Worm (Caenorhabditis elegans) whole organism, young adult: ENCODE data around the gene F54E4.2.

Source experiments
- B0261.1 ChIP-seq: sonication (generic microtip); optimal IDR thresholded peaks from 2 replicates; lab custom pipeline; 2016; ENCODE audit warnings: mild to moderate bottlenecking, missing genetic modification characterization, moderate library complexity, missing compliant biosample characterization
- F37B4.10 ChIP-seq: fragments of 200-800 bp; sonication (Bioruptor generic); IDR thresholded peaks from 2 replicates; pipeline ENCODE4 v1.3.6; 2022; ENCODE audit warnings: missing genetic modification characterization, missing compliant biosample characterization
- F57A8.1 ChIP-seq: fragments of 200-800 bp; sonication (Bioruptor generic); optimal IDR thresholded peaks from 2 replicates; lab custom pipeline; 2018; ENCODE audit warnings: mild to moderate bottlenecking, missing genetic modification characterization, moderate library complexity, missing compliant biosample characterization
- F57C9.4 ChIP-seq: sonication (generic microtip); optimal IDR thresholded peaks from 2 replicates; lab custom pipeline; 2017; ENCODE audit warnings: mild to moderate bottlenecking, missing genetic modification characterization, missing compliant biosample characterization
- K11D2.4 ChIP-seq: fragments of 200-800 bp; sonication (Bioruptor generic); IDR thresholded peaks from 2 replicates; pipeline ENCODE4 v1.3.6; 2022; ENCODE audit warnings: missing genetic modification reagents, missing genetic modification characterization, missing compliant biosample characterization
- T07F8.4 ChIP-seq: sonication (generic microtip); optimal IDR thresholded peaks from 2 replicates; lab custom pipeline; 2016; ENCODE audit warnings: mild to moderate bottlenecking, missing genetic modification characterization, moderate library complexity, missing compliant biosample characterization
- T26A5.8 ChIP-seq: sonication (generic microtip); optimal IDR thresholded peaks from 2 replicates; lab custom pipeline; 2016; ENCODE audit warnings: missing genetic modification characterization, missing compliant biosample characterization
- Y53F4B.3 ChIP-seq: fragments of 200-800 bp; sonication (Bioruptor generic); IDR thresholded peaks from 2 replicates; pipeline ENCODE4 v1.3.6; 2022; ENCODE audit warnings: missing genetic modification reagents, missing genetic modification characterization, missing compliant biosample characterization
- athp-1 ChIP-seq: sonication (generic microtip); optimal IDR thresholded peaks from 2 replicates; lab custom pipeline; 2017; ENCODE audit warnings: mild to moderate bottlenecking, missing genetic modification characterization, missing compliant biosample characterization
- attf-5 ChIP-seq: fragments of 200-800 bp; sonication (Bioruptor generic); optimal IDR thresholded peaks from 2 replicates; lab custom pipeline; 2018; ENCODE audit warnings: mild to moderate bottlenecking, missing genetic modification characterization, missing compliant biosample characterization
- ceh-100 ChIP-seq: fragments of 200-800 bp; sonication (Bioruptor generic); IDR thresholded peaks from 2 replicates; pipeline ENCODE4 v1.3.6; 2022; ENCODE audit warnings: missing genetic modification reagents, missing genetic modification characterization, missing compliant biosample characterization
- ceh-79 ChIP-seq: sonication (generic microtip); optimal IDR thresholded peaks from 2 replicates; lab custom pipeline; 2017; ENCODE audit warnings: mild to moderate bottlenecking, missing genetic modification characterization, missing compliant biosample characterization
- chd-7 ChIP-seq: sonication (generic microtip); optimal IDR thresholded peaks from 2 replicates; lab custom pipeline; 2016; ENCODE audit warnings: mild to moderate bottlenecking, missing genetic modification characterization, moderate library complexity, missing compliant biosample characterization
- efl-1 ChIP-seq: fragments of 150-350 bp; optimal IDR thresholded peaks from 2 replicates; lab custom pipeline; 2014; ENCODE audit warnings: missing biosample characterization, missing genetic modification reagents, missing genetic modification characterization
- egrh-3 ChIP-seq: fragments of 200-800 bp; sonication (Bioruptor generic); IDR thresholded peaks from 2 replicates; pipeline ENCODE4 v1.3.6; 2022; ENCODE audit warnings: missing genetic modification reagents, missing genetic modification characterization, missing compliant biosample characterization
- ets-4 ChIP-seq: fragments of 200-800 bp; sonication (Bioruptor generic); optimal IDR thresholded peaks from 2 replicates; lab custom pipeline; 2018; ENCODE audit warnings: mild to moderate bottlenecking, missing genetic modification characterization, missing compliant biosample characterization
- hmg-20 ChIP-seq: fragments of 200-800 bp; sonication (Bioruptor generic); IDR thresholded peaks from 2 replicates; pipeline ENCODE4 v1.3.6; 2022; ENCODE audit warnings: missing genetic modification reagents, missing genetic modification characterization, missing compliant biosample characterization
- let-607 ChIP-seq, 2 experiments: fragments of 200-800 bp in 1 of 2; sonication (Bioruptor generic) in 1 of 2; sonication (generic microtip) in 1 of 2; optimal IDR thresholded peaks; 2 replicates each; lab custom pipeline; 2016 to 2018; ENCODE audit warnings: mild to moderate bottlenecking in 2 of 2, missing compliant biosample characterization in 2 of 2, missing genetic modification characterization in 2 of 2, moderate library complexity in 2 of 2, missing genotype in 1 of 2
- lin-35 ChIP-seq, 3 experiments: fragments of 150-350 bp in 2 of 3; sonication (generic microtip) in 1 of 3; optimal IDR thresholded peaks; 2 replicates each; lab custom pipeline; 2014 to 2018; ENCODE audit warnings: missing biosample characterization in 3 of 3, missing genetic modification characterization in 3 of 3, missing genetic modification reagents in 3 of 3
- lin-40 ChIP-seq: sonication (generic microtip); optimal IDR thresholded peaks from 2 replicates; lab custom pipeline; 2016; ENCODE audit warnings: missing genetic modification characterization, mild to moderate bottlenecking, missing compliant biosample characterization, missing genotype, missing genetic modification reagents
- lin-54 ChIP-seq: fragments of 200-800 bp; sonication (Bioruptor generic); optimal IDR thresholded peaks from 2 replicates; lab custom pipeline; 2018; ENCODE audit warnings: mild to moderate bottlenecking, missing genetic modification characterization, missing compliant biosample characterization
- madf-10 ChIP-seq: sonication (generic microtip); optimal IDR thresholded peaks from 2 replicates; lab custom pipeline; 2016; ENCODE audit warnings: mild to moderate bottlenecking, missing genetic modification characterization, missing compliant biosample characterization
- mes-4 ChIP-seq: sonication (generic microtip); optimal IDR thresholded peaks from 2 replicates; lab custom pipeline; 2016; ENCODE audit warnings: missing genotype, missing genetic modification characterization, missing compliant biosample characterization
- nfya-1 ChIP-seq: sonication (generic microtip); optimal IDR thresholded peaks from 2 replicates; lab custom pipeline; 2017; ENCODE audit warnings: antibody characterized with exemption, missing compliant biosample characterization, missing genetic modification characterization, borderline replicate concordance; ENCODE audit not compliant: insufficient read depth
- nfyb-1 ChIP-seq: fragments of 200-800 bp; sonication (Bioruptor generic); IDR thresholded peaks from 2 replicates; pipeline ENCODE4 v1.3.6; 2022; ENCODE audit warnings: missing genetic modification reagents, missing genetic modification characterization, missing compliant biosample characterization
- nhr-179 ChIP-seq: sonication (generic microtip); optimal IDR thresholded peaks from 2 replicates; lab custom pipeline; 2016; ENCODE audit warnings: mild to moderate bottlenecking, missing genetic modification characterization, missing compliant biosample characterization
- nhr-90 ChIP-seq: sonication (generic microtip); optimal IDR thresholded peaks from 2 replicates; lab custom pipeline; 2016; ENCODE audit warnings: missing genotype, mild to moderate bottlenecking, missing genetic modification characterization, missing compliant biosample characterization
- pbrm-1 ChIP-seq: fragments of 200-800 bp; sonication (Bioruptor generic); IDR thresholded peaks from 2 replicates; pipeline ENCODE4 v1.3.6; 2022; ENCODE audit warnings: missing genetic modification reagents, missing genetic modification characterization, missing compliant biosample characterization
- rec-8 ChIP-seq, 2 experiments: sonication (generic microtip); optimal IDR thresholded peaks; 2 replicates each; lab custom pipeline; 2016; ENCODE audit warnings: mild to moderate bottlenecking in 2 of 2, missing genetic modification characterization in 2 of 2, missing genetic modification reagents in 2 of 2, missing genotype in 2 of 2, missing biosample characterization in 1 of 2, missing compliant biosample characterization in 1 of 2, moderate library complexity in 1 of 2
- snpc-4 ChIP-seq, 5 experiments: fragments of 150-350 bp in 1 of 5; sonication (generic microtip) in 4 of 5; optimal IDR thresholded peaks; 2 replicates each; lab custom pipeline; 2014 to 2018; ENCODE audit warnings: missing genetic modification characterization in 5 of 5, missing biosample characterization in 3 of 5, antibody characterized with exemption in 2 of 5, mild to moderate bottlenecking in 2 of 5, missing compliant biosample characterization in 2 of 5, missing genotype in 2 of 5, moderate library complexity in 2 of 5, missing genetic modification reagents in 1 of 5
- xnd-1 ChIP-seq: sonication (generic microtip); optimal IDR thresholded peaks from 2 replicates; lab custom pipeline; 2016; ENCODE audit warnings: missing genotype, missing genetic modification reagents, missing genetic modification characterization, missing compliant biosample characterization
- ztf-28 ChIP-seq: fragments of 200-800 bp; sonication (Bioruptor generic); IDR thresholded peaks from 2 replicates; pipeline ENCODE4 v1.3.6; 2022; ENCODE audit warnings: missing genetic modification reagents, missing genetic modification characterization, missing compliant biosample characterization

The F54E4.2 gene

ce11 chrX:14653486-14653885, 24.8 kb upstream of the F54E4.2 start:
- TF ChIP-seq hmg-20 (GFP tag; lab: Robert Waterston, UW) (no peak), lin-54 (GFP tag; lab: Kevin White, UChicago) (no peak), nhr-179 (no peak), K11D2.4 (GFP tag; lab: Robert Waterston, UW) (no peak), B0261.1 (tag; lab: Kevin White, UChicago) (no peak), mes-4 (tag; lab: Kevin White, UChicago) (no peak), xnd-1 (tag; lab: Kevin White, UChicago) (no peak), chd-7 (tag; lab: Kevin White, UChicago) (no peak), Y53F4B.3 (no peak), lin-40 (tag; lab: Kevin White, UChicago) (no peak), rec-8 (tag; optimal IDR thresholded peaks at IDR 0.05; lab: Kevin White, UChicago) (no peak), ets-4 (GFP tag; lab: Kevin White, UChicago) (no peak)

DNA sequence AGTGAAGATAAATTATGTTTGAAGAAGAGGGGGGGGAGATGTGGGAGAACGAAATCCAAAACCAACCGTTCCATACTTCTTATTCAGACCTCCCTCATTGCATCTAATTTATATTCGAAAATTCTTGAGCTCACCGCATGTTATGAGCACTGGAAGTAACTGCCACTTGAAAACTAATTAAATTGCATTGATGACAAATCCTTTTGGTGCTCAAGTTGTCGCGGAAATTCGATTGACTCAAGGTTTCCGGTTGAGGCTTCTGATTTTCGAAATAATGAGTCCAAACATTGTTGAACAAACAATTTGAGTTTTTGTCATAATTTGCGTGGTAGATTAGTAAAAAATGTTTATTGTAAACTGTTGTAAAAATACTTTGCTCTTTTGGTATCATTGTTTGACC, 23.3 kb upstream of the F54E4.2 start:
- TF ChIP-seq ztf-28 (no peak), attf-5 (GFP tag; lab: Kevin White, UChicago) (no peak), nfya-1 (tag; lab: Kevin White, UChicago) (no peak), efl-1 (GFP tag; lab: Kevin White, UChicago) (no peak), F37B4.10 (no peak), ceh-79 (no peak)
- TF ChIP-seq, all 124 proteins: peak for 0

- TF ChIP-seq F57C9.4 (tag; lab: Kevin White, UChicago) (no peak), athp-1 (tag; lab: Kevin White, UChicago) (no peak), nfyb-1 (GFP tag; lab: Robert Waterston, UW) (no peak), hmg-20 (GFP tag; lab: Robert Waterston, UW) (no peak), nhr-90 (tag; lab: Kevin White, UChicago) (no peak), K11D2.4 (GFP tag; lab: Robert Waterston, UW) (no peak), egrh-3 (GFP tag; lab: Robert Waterston, UW) (no peak), F57A8.1 (GFP tag; lab: Kevin White, UChicago) (no peak), ceh-100 (no peak), T26A5.8 (tag; lab: Kevin White, UChicago) (no peak)
These were observed 20.5 kb upstream of the F54E4.2 start for ce11 chrX:14649224-14649623.

- no peak for TF ChIP-seq let-607 (tag; optimal IDR thresholded peaks at IDR 0.05; lab: Kevin White, UChicago)
- TF ChIP-seq T07F8.4: no peak
- TF ChIP-seq hmg-20 (GFP tag; lab: Robert Waterston, UW): no peak
- no peak for TF ChIP-seq efl-1 (GFP tag; lab: Kevin White, UChicago)
- TF ChIP-seq lin-35 (GFP tag; optimal IDR thresholded peaks at IDR 0.05; lab: Kevin White, UChicago): no peak
- no peak for TF ChIP-seq snpc-4 (GFP tag; optimal IDR thresholded peaks at IDR 0.05; lab: Kevin White, UChicago)
- TF ChIP-seq snpc-4 (tag; optimal IDR thresholded peaks at IDR 0.05; lab: Kevin White, UChicago): no peak
- TF ChIP-seq madf-10 (tag; lab: Kevin White, UChicago): no peak
- TF ChIP-seq ets-4 (GFP tag; lab: Kevin White, UChicago): no peak
- no peak for TF ChIP-seq T26A5.8 (tag; lab: Kevin White, UChicago)
- no peak for TF ChIP-seq pbrm-1
- no peak for TF ChIP-seq F57A8.1 (GFP tag; lab: Kevin White, UChicago)
These were observed 16.7 kb upstream of the F54E4.2 start, which contains the start of gene F54E4.4 for ce11 chrX:14645392-14645791. TSS of gene F54E4.4 (minus strand) at chrX:14645492.
